Fruit fly (Drosophila melanogaster): Measurements from ENCODE around the gene CG11570.

dm6 chr3L:11997959-11998358, 40.4 kb upstream of the CG11570 start, which contains the start of gene Grip163:
- no peak for TF ChIP-seq CG10631 (GFP tag; optimal IDR thresholded peaks at IDR 0.05)
- TF ChIP-seq Sox102F (GFP tag; optimal IDR thresholded peaks at IDR 0.05), result no peak
- no peak for TF ChIP-seq Ets96B (tag; optimal IDR thresholded peaks at IDR 0.05)
- no peak for TF ChIP-seq fd59A (GFP tag; optimal IDR thresholded peaks at IDR 0.05)
- TF ChIP-seq acj6 (GFP tag; optimal IDR thresholded peaks at IDR 0.05), result no peak
- TF ChIP-seq CG9139 (GFP tag; optimal IDR thresholded peaks at IDR 0.05), result no peak
- TF ChIP-seq CG32006 (GFP tag; optimal IDR thresholded peaks at IDR 0.05), result no peak
- no peak for TF ChIP-seq svp (GFP tag)
- no peak for TF ChIP-seq Eip93F (GFP tag; optimal IDR thresholded peaks at IDR 0.05)
- TF ChIP-seq Gug (GFP tag; IDR thresholded peaks at IDR 0.05), result no peak
- TF ChIP-seq CG6792 (GFP tag; optimal IDR thresholded peaks at IDR 0.05), result no peak
